Worm (Caenorhabditis elegans): ENCODE results near the gene F22F7.12.

F22F7.12 gene

DNA sequence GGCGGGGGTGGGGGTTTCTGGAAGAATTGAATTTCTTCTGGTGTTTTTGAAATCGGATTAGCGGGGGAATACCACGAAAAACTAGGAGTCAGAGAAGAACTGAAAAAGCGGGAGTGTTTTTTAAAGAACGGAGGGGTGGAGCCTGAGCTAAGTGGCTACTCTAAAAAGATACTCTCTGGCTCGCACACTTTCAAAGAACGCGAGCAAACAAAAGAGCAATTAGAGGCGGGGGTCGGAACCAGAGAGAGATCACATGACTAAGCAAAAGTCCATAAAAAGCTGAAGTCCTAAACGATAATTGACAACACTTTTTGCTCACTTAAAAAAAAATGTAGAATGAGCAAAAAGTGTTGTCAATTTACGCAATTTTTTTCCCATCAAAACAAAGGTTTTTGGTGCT is 10.0 kb downstream of the F22F7.12 start:
- TF ChIP-seq lsy-2 (tag; optimal IDR thresholded peaks at IDR 0.05) (peak in 1 of 2 experiments; percentile 23), sem-4 (tag; optimal IDR thresholded peaks at IDR 0.05) (peak; percentile 43), ama-1 (optimal IDR thresholded peaks at IDR 0.05) (no peak), F13H6.1 (tag; optimal IDR thresholded peaks at IDR 0.05) (peak; percentile 53), Y55F3AM.14 (GFP tag; optimal IDR thresholded peaks at IDR 0.05) (peak; percentile 26), sma-9 (GFP tag; optimal IDR thresholded peaks at IDR 0.05) (peak; percentile 52), sma-9 (tag; optimal IDR thresholded peaks at IDR 0.05) (no peak)

DNA sequence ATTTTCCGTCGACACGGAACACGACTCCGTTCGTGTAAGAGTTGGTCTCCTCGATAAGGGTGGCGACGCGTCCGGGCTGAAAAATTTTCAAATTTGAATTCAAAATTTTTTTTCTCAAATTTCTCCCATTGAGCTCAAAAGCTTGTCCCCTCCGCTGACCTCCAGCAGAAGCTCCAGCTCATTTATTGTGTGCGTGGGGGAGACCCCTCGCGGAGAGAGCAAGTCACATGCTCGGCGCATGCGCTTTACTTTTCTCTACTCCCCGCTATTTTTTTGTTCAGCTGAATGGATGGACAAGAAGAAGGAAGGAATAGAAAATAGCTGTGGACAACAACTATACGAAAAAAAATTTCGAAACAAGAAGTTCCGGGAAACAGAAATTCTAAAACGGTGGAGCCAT is 10.8 kb downstream of the F22F7.12 start:
- no peak for TF ChIP-seq elt-3 (tag; optimal IDR thresholded peaks at IDR 0.05)
- peak; percentile 84 for TF ChIP-seq C34F6.9 (tag; optimal IDR thresholded peaks at IDR 0.05)
- TF ChIP-seq elt-1 (tag; optimal IDR thresholded peaks at IDR 0.05): no peak
- no peak for TF ChIP-seq unc-39 (tag; optimal IDR thresholded peaks at IDR 0.05)
- no peak for TF ChIP-seq peb-1 (tag; optimal IDR thresholded peaks at IDR 0.05)
- no peak for TF ChIP-seq blmp-1 (tag; optimal IDR thresholded peaks at IDR 0.05; ENCODE audit: insufficient read depth)
- TF ChIP-seq zag-1 (tag; optimal IDR thresholded peaks at IDR 0.05): peak; percentile 83
- TF ChIP-seq nhr-237 (tag; optimal IDR thresholded peaks at IDR 0.05): no peak
- no peak for TF ChIP-seq alr-1 (tag; optimal IDR thresholded peaks at IDR 0.05)
- TF ChIP-seq R02D3.7 (tag; optimal IDR thresholded peaks at IDR 0.05): no peak
- no peak for TF ChIP-seq aly-2 (tag; optimal IDR thresholded peaks at IDR 0.05)
- TF ChIP-seq lsy-2 (tag; optimal IDR thresholded peaks at IDR 0.05): peak in 1 of 2 experiments; percentile 68
- no peak for TF ChIP-seq nhr-25 (tag; optimal IDR thresholded peaks at IDR 0.05)
- TF ChIP-seq nhr-77 (tag; optimal IDR thresholded peaks at IDR 0.05): no peak
- TF ChIP-seq mab-5 (tag; optimal IDR thresholded peaks at IDR 0.05): no peak
- TF ChIP-seq mdl-1 (tag; optimal IDR thresholded peaks at IDR 0.05): peak; percentile 58 to 86
- no peak for TF ChIP-seq ama-1 (optimal IDR thresholded peaks at IDR 0.05)
- peak; percentile 78 for TF ChIP-seq Y55F3AM.14 (GFP tag; optimal IDR thresholded peaks at IDR 0.05)
- no peak for TF ChIP-seq sma-3 (GFP tag; optimal IDR thresholded peaks at IDR 0.05)
- peak; percentile 69 for TF ChIP-seq sem-4 (tag; optimal IDR thresholded peaks at IDR 0.05)
- no peak for TF ChIP-seq mbf-1 (tag; optimal IDR thresholded peaks at IDR 0.05)
- TF ChIP-seq lin-39 (tag; optimal IDR thresholded peaks at IDR 0.05): no peak
- no peak for TF ChIP-seq dmd-4 (tag; optimal IDR thresholded peaks at IDR 0.05)
- peak; percentile 29 for TF ChIP-seq ztf-4 (tag; optimal IDR thresholded peaks at IDR 0.05)
- no peak for TF ChIP-seq nhr-6 (tag; optimal IDR thresholded peaks at IDR 0.05)
- peak; percentile 87 for TF ChIP-seq F13H6.1 (tag; optimal IDR thresholded peaks at IDR 0.05)
- TF ChIP-seq ceh-16 (tag; optimal IDR thresholded peaks at IDR 0.05): no peak
- no peak for TF ChIP-seq ztf-11 (tag; optimal IDR thresholded peaks at IDR 0.05)
- TF ChIP-seq nhr-12 (tag; optimal IDR thresholded peaks at IDR 0.05): no peak
- no peak for TF ChIP-seq ceh-82 (tag; optimal IDR thresholded peaks at IDR 0.05)
- TF ChIP-seq nhr-11 (tag; optimal IDR thresholded peaks at IDR 0.05): no peak
- peak; percentile 9 for TF ChIP-seq fos-1 (tag; optimal IDR thresholded peaks at IDR 0.05)
- TF ChIP-seq nhr-21 (tag; optimal IDR thresholded peaks at IDR 0.05): no peak
- TF ChIP-seq sma-9 (GFP tag; optimal IDR thresholded peaks at IDR 0.05): peak; percentile 93
- no peak for TF ChIP-seq sma-9 (tag; optimal IDR thresholded peaks at IDR 0.05)
- no peak for TF ChIP-seq ztf-1 (GFP tag; conservative IDR thresholded peaks at IDR 0.05)
- no peak for TF ChIP-seq nhr-23 (tag; optimal IDR thresholded peaks at IDR 0.05)
- TF ChIP-seq nhr-10 (tag; optimal IDR thresholded peaks at IDR 0.05): no peak
- TF ChIP-seq ZK546.5 (tag; optimal IDR thresholded peaks at IDR 0.05): no peak
- no peak for TF ChIP-seq unc-62 (GFP tag; optimal IDR thresholded peaks at IDR 0.05)
- peak; percentile 62 for TF ChIP-seq crh-2 (tag; optimal IDR thresholded peaks at IDR 0.05)
- TF ChIP-seq egl-27 (tag; optimal IDR thresholded peaks at IDR 0.05): peak; percentile 11
- peak; percentile 78 for TF ChIP-seq nhr-129 (tag; optimal IDR thresholded peaks at IDR 0.05)
- TF ChIP-seq snpc-4 (tag; optimal IDR thresholded peaks at IDR 0.05): no peak
- TF ChIP-seq lin-13 (GFP tag; optimal IDR thresholded peaks at IDR 0.05): peak; percentile 50
- peak; percentile 59 for TF ChIP-seq unc-55 (GFP tag; optimal IDR thresholded peaks at IDR 0.05)
- TF ChIP-seq skn-1 (tag; optimal IDR thresholded peaks at IDR 0.05): no peak
- TF ChIP-seq gmeb-1 (tag; optimal IDR thresholded peaks at IDR 0.05): no peak
- peak; percentile 64 for TF ChIP-seq lin-11 (tag; optimal IDR thresholded peaks at IDR 0.05)

Measured in whole organism, L2 larva.